Worm (Caenorhabditis elegans): ENCODE data around the gene F58F12.4.

The F58F12.4 gene

DNA sequence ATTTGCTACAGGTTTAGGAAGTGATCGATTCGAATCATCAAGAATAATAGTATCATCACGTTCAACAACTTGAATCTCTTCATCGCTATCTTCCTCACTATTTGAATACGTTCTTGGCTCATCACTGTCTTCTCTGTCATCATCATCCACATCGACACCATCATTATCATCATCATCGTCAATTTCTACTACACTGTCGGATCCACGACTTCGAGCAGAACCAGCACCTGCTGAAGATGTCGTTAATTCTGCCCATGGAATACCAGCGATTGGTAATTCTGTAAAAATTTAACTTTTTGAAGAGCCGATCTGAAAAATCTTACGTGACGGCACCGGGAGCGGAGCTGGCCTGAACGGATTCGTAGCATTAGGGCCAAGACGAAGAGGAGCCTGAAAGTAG is 36.6 kb upstream of the F58F12.4 start:
- TF ChIP-seq gmeb-2 (tag; optimal IDR thresholded peaks at IDR 0.05): no peak
- TF ChIP-seq F13H6.1 (tag; optimal IDR thresholded peaks at IDR 0.05): no peak
- TF ChIP-seq tbx-2 (tag; optimal IDR thresholded peaks at IDR 0.05): no peak
- no peak for TF ChIP-seq che-1 (tag; optimal IDR thresholded peaks at IDR 0.05)
- no peak for TF ChIP-seq npax-4 (tag; optimal IDR thresholded peaks at IDR 0.05)
- no peak for TF ChIP-seq pros-1 (tag; optimal IDR thresholded peaks at IDR 0.05)
- TF ChIP-seq syd-9 (tag; optimal IDR thresholded peaks at IDR 0.05): no peak
- TF ChIP-seq dmd-4 (tag; optimal IDR thresholded peaks at IDR 0.05; ENCODE audit: borderline replicate concordance): no peak
- TF ChIP-seq ceh-24 (tag; optimal IDR thresholded peaks at IDR 0.05): no peak
- no peak for TF ChIP-seq lim-6 (tag; optimal IDR thresholded peaks at IDR 0.05)
- no peak for TF ChIP-seq Y22D7AL.16 (tag; optimal IDR thresholded peaks at IDR 0.05)
- TF ChIP-seq hlh-6 (tag; optimal IDR thresholded peaks at IDR 0.05): no peak
- TF ChIP-seq ceh-31 (tag; optimal IDR thresholded peaks at IDR 0.05): no peak
- no peak for TF ChIP-seq ref-2 (tag; optimal IDR thresholded peaks at IDR 0.05)

DNA sequence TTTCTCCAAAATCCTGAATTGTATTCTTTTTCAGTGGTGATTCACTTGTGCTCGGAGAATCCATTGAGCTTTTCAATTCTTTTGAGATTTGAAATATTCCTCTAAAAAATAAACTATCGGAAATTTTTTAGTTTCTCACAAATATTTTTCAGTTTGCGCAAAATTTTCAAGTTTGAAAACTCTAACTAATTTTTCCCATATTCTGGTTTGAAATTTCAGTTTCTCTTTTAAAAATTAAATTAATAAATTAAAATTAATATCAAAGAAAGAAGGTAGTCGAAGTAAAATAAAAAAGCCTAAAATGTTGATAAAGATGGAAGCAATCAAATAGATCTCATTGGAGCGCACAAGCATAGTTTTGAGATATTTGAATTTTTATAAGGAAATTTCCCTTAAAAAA is 34.7 kb upstream of the F58F12.4 start, which contains the start of gene C32D5.10:
Gene C32D5.10 (minus strand): TSS at position 101 of the 400 bp plus-strand sequence.
- TF ChIP-seq pag-3 (tag; optimal IDR thresholded peaks at IDR 0.05; ENCODE audit: borderline replicate concordance) (no peak), eyg-1 (tag; optimal IDR thresholded peaks at IDR 0.05) (no peak), che-1 (tag; optimal IDR thresholded peaks at IDR 0.05) (no peak), ceh-14 (tag; optimal IDR thresholded peaks at IDR 0.05) (no peak), ceh-22 (tag; optimal IDR thresholded peaks at IDR 0.05) (no peak), C08G9.2 (tag; optimal IDR thresholded peaks at IDR 0.05) (no peak), ceh-45 (GFP tag; IDR thresholded peaks at IDR 0.05) (no peak), ceh-48 (tag; optimal IDR thresholded peaks at IDR 0.05) (no peak)

ce11 chrII:6355396-6356346 is 30.9 kb upstream of the F58F12.4 start, which contains the start of gene C32D5.11:
TSS of gene C32D5.11 (minus strand) at chrII:6355446.
- TF ChIP-seq unc-55 (GFP tag; optimal IDR thresholded peaks at IDR 0.05) (no peak), pax-1 (tag; optimal IDR thresholded peaks at IDR 0.05) (peak; percentile 55), pha-4 (tag; optimal IDR thresholded peaks at IDR 0.05) (no peak), ceh-14 (tag; optimal IDR thresholded peaks at IDR 0.05) (peak; percentile 36), ceh-34 (tag; optimal IDR thresholded peaks at IDR 0.05) (peak; percentile 32), elt-4 (tag; optimal IDR thresholded peaks at IDR 0.05) (no peak), zip-5 (tag; optimal IDR thresholded peaks at IDR 0.05) (no peak), ceh-6 (GFP tag; optimal IDR thresholded peaks at IDR 0.05) (no peak), fkh-10 (GFP tag; optimal IDR thresholded peaks at IDR 0.05) (no peak), ahr-1 (tag; optimal IDR thresholded peaks at IDR 0.05) (no peak), nhr-11 (tag; optimal IDR thresholded peaks at IDR 0.05) (no peak), pha-2 (tag; optimal IDR thresholded peaks at IDR 0.05) (no peak), sox-2 (GFP tag; IDR thresholded peaks at IDR 0.05) (no peak), T23F11.4 (GFP tag; optimal IDR thresholded peaks at IDR 0.05) (no peak), elt-2 (tag; optimal IDR thresholded peaks at IDR 0.05) (peak; percentile 20), hlh-15 (tag; optimal IDR thresholded peaks at IDR 0.05) (no peak), ceh-48 (tag; optimal IDR thresholded peaks at IDR 0.05) (peak; percentile 23), fkh-6 (tag; optimal IDR thresholded peaks at IDR 0.05) (no peak), hlh-8 (tag; optimal IDR thresholded peaks at IDR 0.05) (no peak), ceh-18 (tag; optimal IDR thresholded peaks at IDR 0.05) (peak; percentile 42), hlh-30 (tag; optimal IDR thresholded peaks at IDR 0.05; ENCODE audit: insufficient read depth) (peak; percentile 38), ceh-30 (tag; optimal IDR thresholded peaks at IDR 0.05) (no peak), lin-11 (tag; optimal IDR thresholded peaks at IDR 0.05) (no peak), pqm-1 (tag; optimal IDR thresholded peaks at IDR 0.05) (no peak), unc-3 (GFP tag; conservative IDR thresholded peaks at IDR 0.05) (0 out of 2 replicates have a peak, but pooled peaks have one; percentile 13), unc-3 (tag; optimal IDR thresholded peaks at IDR 0.05) (no peak), pag-3 (tag; optimal IDR thresholded peaks at IDR 0.05; ENCODE audit: borderline replicate concordance) (no peak), ztf-16 (tag; optimal IDR thresholded peaks at IDR 0.05) (no peak), Y22D7AL.16 (tag; optimal IDR thresholded peaks at IDR 0.05) (no peak), unc-86 (tag; optimal IDR thresholded peaks at IDR 0.05) (no peak), nhr-232 (tag; optimal IDR thresholded peaks at IDR 0.05) (no peak), hlh-13 (GFP tag; optimal IDR thresholded peaks at IDR 0.05) (no peak), pros-1 (tag; optimal IDR thresholded peaks at IDR 0.05) (no peak)

Data from whole organism, late embryonic.